Worm (Caenorhabditis elegans) whole organism, midembryonic: ENCODE results near the gene rfl-1.

ENCODE experiments used
- T22C8.4 ChIP-seq: fragments of 200-800 bp; sonication (Bioruptor generic); IDR thresholded peaks from 2 replicates; pipeline ENCODE4 v1.3.6; 2022; ENCODE audit warnings: missing genetic modification characterization, missing compliant biosample characterization
- cog-1 ChIP-seq: sonication (generic microtip); optimal IDR thresholded peaks from 2 replicates; lab custom pipeline; 2016; ENCODE audit warnings: missing genetic modification characterization, missing compliant biosample characterization
- flt-1 ChIP-seq: fragments of 200-800 bp; sonication (Bioruptor generic); IDR thresholded peaks from 2 replicates; pipeline ENCODE4 v1.3.6; 2022; ENCODE audit warnings: missing genetic modification characterization, missing compliant biosample characterization
- klf-2 ChIP-seq: fragments of 200-800 bp; sonication (Bioruptor generic); conservative IDR thresholded peaks from 2 replicates; pipeline ENCODE4 v1.3.6; 2022; ENCODE audit warnings: missing genetic modification reagents, missing genetic modification characterization, missing compliant biosample characterization
- med-1 ChIP-seq: sonication (generic microtip); optimal IDR thresholded peaks from 2 replicates; lab custom pipeline; 2017; ENCODE audit warnings: missing genetic modification characterization, mild to moderate bottlenecking, missing compliant biosample characterization, antibody characterized with exemption, missing genetic modification reagents; ENCODE audit not compliant: insufficient read depth
- ref-1 ChIP-seq: fragments of 200-800 bp; sonication (Bioruptor generic); conservative IDR thresholded peaks from 2 replicates; pipeline ENCODE4 v1.3.6; 2022; ENCODE audit warnings: missing genetic modification reagents, missing genetic modification characterization, missing compliant biosample characterization
- tab-1 ChIP-seq: fragments of 200-800 bp; sonication (Bioruptor generic); IDR thresholded peaks from 2 replicates; pipeline ENCODE4 v1.3.6; 2022; ENCODE audit warnings: missing genetic modification characterization, missing compliant biosample characterization
- ztf-23 ChIP-seq: fragments of 200-800 bp; sonication (Bioruptor generic); IDR thresholded peaks from 2 replicates; pipeline ENCODE4 v1.3.6; 2022; ENCODE audit warnings: missing genetic modification reagents, missing genetic modification characterization, missing compliant biosample characterization
- ztf-29 ChIP-seq: fragments of 200-800 bp; sonication (Bioruptor generic); IDR thresholded peaks from 2 replicates; pipeline ENCODE4 v1.3.6; 2022; ENCODE audit warnings: missing genetic modification reagents, missing genetic modification characterization, missing compliant biosample characterization

ce11 chrIII:7020500-7020899 is 506 bp upstream of the rfl-1 start, which contains the start of gene col-8:
- TF ChIP-seq ztf-29 (GFP tag; lab: Robert Waterston, UW) = no peak
- TF ChIP-seq T22C8.4 = no peak
- TF ChIP-seq cog-1 (tag; lab: Kevin White, UChicago) = no peak
- no peak for TF ChIP-seq flt-1 (GFP tag; lab: Robert Waterston, UW)
- TF ChIP-seq tab-1 (GFP tag; lab: Robert Waterston, UW) = no peak
- no peak for TF ChIP-seq med-1
- TF ChIP-seq ref-1 = no peak
- TF ChIP-seq ztf-23 (GFP tag; lab: Robert Waterston, UW) = no peak
- TF ChIP-seq klf-2 (GFP tag; lab: Robert Waterston, UW) = no peak
